Worm (Caenorhabditis elegans) whole organism, young adult: Measurements from ENCODE around the gene C14H10.3.

ENCODE experiments used
- F10E7.11 ChIP-seq: sonication (generic microtip); optimal IDR thresholded peaks from 2 replicates; lab custom pipeline; 2017; ENCODE audit warnings: mild to moderate bottlenecking, missing genetic modification characterization, moderate library complexity, missing compliant biosample characterization
- aptf-2 ChIP-seq: fragments of 200-800 bp; sonication (Bioruptor generic); conservative IDR thresholded peaks from 2 replicates; pipeline ENCODE4 v1.3.6; 2022; ENCODE audit warnings: missing genetic modification reagents, missing genetic modification characterization, missing compliant biosample characterization
- dox-1 ChIP-seq: fragments of 200-800 bp; sonication (Bioruptor generic); IDR thresholded peaks from 2 replicates; pipeline ENCODE4 v1.3.6; 2022; ENCODE audit warnings: missing genetic modification reagents, missing genetic modification characterization, missing compliant biosample characterization
- nfya-1 ChIP-seq: sonication (generic microtip); optimal IDR thresholded peaks from 2 replicates; lab custom pipeline; 2017; ENCODE audit warnings: antibody characterized with exemption, missing compliant biosample characterization, missing genetic modification characterization, borderline replicate concordance; ENCODE audit not compliant: insufficient read depth
- snpc-3.4 ChIP-seq: sonication (generic microtip); optimal IDR thresholded peaks from 2 replicates; lab custom pipeline; 2017; ENCODE audit warnings: missing genetic modification characterization, mild to moderate bottlenecking, missing compliant biosample characterization, antibody characterized with exemption, moderate library complexity, missing genotype, missing genetic modification reagents
- snpc-4 ChIP-seq, 5 experiments: fragments of 150-350 bp in 1 of 5; sonication (generic microtip) in 4 of 5; optimal IDR thresholded peaks; 2 replicates each; lab custom pipeline; 2014 to 2018; ENCODE audit warnings: missing genetic modification characterization in 5 of 5, missing biosample characterization in 3 of 5, antibody characterized with exemption in 2 of 5, mild to moderate bottlenecking in 2 of 5, missing compliant biosample characterization in 2 of 5, missing genotype in 2 of 5, moderate library complexity in 2 of 5, missing genetic modification reagents in 1 of 5

DNA sequence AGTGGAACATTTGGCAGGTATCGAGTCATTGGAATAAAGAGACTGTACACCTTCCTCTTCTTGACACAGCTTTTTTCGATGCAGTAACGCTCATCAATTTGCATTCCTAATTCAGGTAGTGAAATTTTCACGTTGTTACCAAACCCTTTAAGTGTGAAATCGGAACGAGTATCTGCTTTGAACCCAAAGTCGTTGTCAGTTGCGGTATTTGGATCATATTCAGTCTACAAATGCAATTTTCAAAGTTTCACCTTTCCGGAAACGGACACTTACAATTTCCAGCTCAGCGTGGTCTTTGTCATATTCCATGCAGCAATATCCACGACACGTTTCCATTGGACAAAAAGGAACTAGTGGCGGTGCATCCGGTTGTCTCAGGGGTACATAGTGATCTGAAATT is 45.3 kb downstream of the C14H10.3 start:
- no peak for TF ChIP-seq aptf-2
- TF ChIP-seq snpc-4 (GFP tag; optimal IDR thresholded peaks at IDR 0.05; lab: Kevin White, UChicago) = no peak
- TF ChIP-seq snpc-4 (tag; optimal IDR thresholded peaks at IDR 0.05; lab: Kevin White, UChicago) = no peak
- no peak for TF ChIP-seq F10E7.11 (tag; lab: Kevin White, UChicago)
- TF ChIP-seq snpc-3.4 (tag; lab: Kevin White, UChicago) = no peak
- TF ChIP-seq nfya-1 (tag; lab: Kevin White, UChicago) = no peak
- TF ChIP-seq dox-1 (GFP tag; lab: Robert Waterston, UW) = no peak
